Worm (Caenorhabditis elegans): ENCODE data around the gene srm-5.

The srm-5 gene

ce11 chrV:14347234-14347826 lies 12.3 kb downstream of the srm-5 start, which contains the start of gene cept-2 (continued):
- no peak for TF ChIP-seq Y56A3A.18 (GFP tag; IDR thresholded peaks at IDR 0.05)
- no peak for TF ChIP-seq gei-17 (GFP tag; optimal IDR thresholded peaks at IDR 0.05)
- peak; percentile 62 for TF ChIP-seq hmg-1.2 (GFP tag; IDR thresholded peaks at IDR 0.05)
- TF ChIP-seq madf-10 (tag; optimal IDR thresholded peaks at IDR 0.05) = no peak
- no peak for TF ChIP-seq sdz-38 (tag; optimal IDR thresholded peaks at IDR 0.05)
- TF ChIP-seq pbrm-1 (GFP tag; IDR thresholded peaks at IDR 0.05) = peak; percentile 78
- TF ChIP-seq nhr-27 (tag; optimal IDR thresholded peaks at IDR 0.05) = no peak
- TF ChIP-seq chd-7 (tag; optimal IDR thresholded peaks at IDR 0.05) = no peak
- 0 out of 2 replicates have a peak, but pooled peaks have one; percentile 25 for TF ChIP-seq bed-2 (GFP tag; IDR thresholded peaks at IDR 0.05)
- TF ChIP-seq let-607 (tag; optimal IDR thresholded peaks at IDR 0.05) = peak; percentile 76 to 81
- peak; percentile 98 for TF ChIP-seq ceh-100 (GFP tag; IDR thresholded peaks at IDR 0.05)
- TF ChIP-seq sptf-2 (GFP tag; optimal IDR thresholded peaks at IDR 0.05) = no peak
- TF ChIP-seq ZK185.1 (tag; optimal IDR thresholded peaks at IDR 0.05; ENCODE audit: poor library complexity, severe bottlenecking) = peak; percentile 95
- peak; percentile 67 for TF ChIP-seq nfyb-1 (GFP tag; IDR thresholded peaks at IDR 0.05)
- no peak for TF ChIP-seq ztf-22 (GFP tag; optimal IDR thresholded peaks at IDR 0.05)
- no peak for TF ChIP-seq lag-1 (GFP tag; IDR thresholded peaks at IDR 0.05)
- TF ChIP-seq ztf-28 (GFP tag; IDR thresholded peaks at IDR 0.05) = 0 out of 2 replicates have a peak, but pooled peaks have one; percentile 11
- TF ChIP-seq athp-1 (tag; optimal IDR thresholded peaks at IDR 0.05) = peak; percentile 41
- no peak for TF ChIP-seq B0336.3 (GFP tag; IDR thresholded peaks at IDR 0.05)
- 0 out of 2 replicates have a peak, but pooled peaks have one; percentile 61 for TF ChIP-seq egl-18 (GFP tag; IDR thresholded peaks at IDR 0.05)
- TF ChIP-seq aptf-3 (GFP tag; IDR thresholded peaks at IDR 0.05) = no peak
- no peak for TF ChIP-seq F57A8.1 (GFP tag; optimal IDR thresholded peaks at IDR 0.05)
- 0 out of 2 replicates have a peak, but pooled peaks have one; percentile 20 for TF ChIP-seq let-526 (GFP tag; IDR thresholded peaks at IDR 0.05)
- no peak for TF ChIP-seq C17E4.6 (GFP tag; IDR thresholded peaks at IDR 0.05)
- TF ChIP-seq zfh-2 (GFP tag; conservative IDR thresholded peaks at IDR 0.05) = no peak
- TF ChIP-seq die-1 (tag; optimal IDR thresholded peaks at IDR 0.05) = no peak
- no peak for TF ChIP-seq egrh-3 (GFP tag; IDR thresholded peaks at IDR 0.05)
- peak; percentile 65 for TF ChIP-seq tbp1 (GFP tag; optimal IDR thresholded peaks at IDR 0.05)
- no peak for TF ChIP-seq mxl-1 (tag; optimal IDR thresholded peaks at IDR 0.05)
- TF ChIP-seq F37B4.10 (GFP tag; IDR thresholded peaks at IDR 0.05) = no peak
- peak; percentile 66 for TF ChIP-seq tlf-1 (GFP tag; optimal IDR thresholded peaks at IDR 0.05)
- no peak for TF ChIP-seq B0035.1 (tag; optimal IDR thresholded peaks at IDR 0.05)
- TF ChIP-seq lsy-27 (tag; optimal IDR thresholded peaks at IDR 0.05; ENCODE audit: borderline replicate concordance, insufficient read depth) = no peak
- TF ChIP-seq ceh-40 (GFP tag; IDR thresholded peaks at IDR 0.05) = no peak
- peak; percentile 45 for TF ChIP-seq snpc-1.1 (tag; optimal IDR thresholded peaks at IDR 0.05; ENCODE audit: insufficient read depth)
- TF ChIP-seq ztf-18 (tag; optimal IDR thresholded peaks at IDR 0.05) = peak; percentile 80
- no peak for TF ChIP-seq lin-40 (tag; optimal IDR thresholded peaks at IDR 0.05)
- TF ChIP-seq hrde-1 (tag; optimal IDR thresholded peaks at IDR 0.05; ENCODE audit: borderline replicate concordance) = no peak
- TF ChIP-seq F23B12.7 (tag; optimal IDR thresholded peaks at IDR 0.05; ENCODE audit: insufficient read depth) = no peak
- TF ChIP-seq aptf-2 (GFP tag; conservative IDR thresholded peaks at IDR 0.05) = no peak
- TF ChIP-seq pha-4 (tag; optimal IDR thresholded peaks at IDR 0.05) = peak; percentile 45
- TF ChIP-seq rec-8 (tag; optimal IDR thresholded peaks at IDR 0.05) = no peak
- TF ChIP-seq Y79H2A.3 (GFP tag; conservative IDR thresholded peaks at IDR 0.05) = no peak
- 0 out of 2 replicates have a peak, but pooled peaks have one; percentile 43 for TF ChIP-seq hmg-20 (GFP tag; IDR thresholded peaks at IDR 0.05)
- no peak for TF ChIP-seq Y67H2A.10 (GFP tag; conservative IDR thresholded peaks at IDR 0.05)
- TF ChIP-seq T07F8.4 (tag; optimal IDR thresholded peaks at IDR 0.05) = no peak
- TF ChIP-seq somi-1 (GFP tag; optimal IDR thresholded peaks at IDR 0.05) = peak; percentile 57
